Worm (Caenorhabditis elegans) whole organism, mixed stage, embryonic: ENCODE results near the gene mop-25.2.
A peak's percentile ranks its signal among the peaks of the same experiment; 100 is the strongest.

Source experiments
- M03D4.4 ChIP-seq: sonication (generic microtip); optimal IDR thresholded peaks from 2 replicates; lab custom pipeline; 2017; ENCODE audit warnings: mild to moderate bottlenecking, missing genetic modification characterization, missing compliant biosample characterization
- bed-3 ChIP-seq: fragments of 200-800 bp; sonication (Bioruptor generic); optimal IDR thresholded peaks from 3 replicates; lab custom pipeline; 2018; ENCODE audit warnings: mild to moderate bottlenecking, missing genetic modification characterization, moderate library complexity, missing compliant biosample characterization
- blmp-1 ChIP-seq: fragments of 150-350 bp; optimal IDR thresholded peaks from 2 replicates; lab custom pipeline; 2014; ENCODE audit warnings: missing biosample characterization, missing genetic modification characterization
- ceh-39 ChIP-seq: fragments of 150-350 bp; optimal IDR thresholded peaks from 2 replicates; lab custom pipeline; 2014; ENCODE audit warnings: missing biosample characterization, missing genetic modification characterization
- ceh-43 ChIP-seq: fragments of 200-800 bp; sonication (Bioruptor generic); optimal IDR thresholded peaks from 2 replicates; lab custom pipeline; 2018; ENCODE audit warnings: mild to moderate bottlenecking, missing genetic modification characterization, moderate library complexity, missing compliant biosample characterization
- ces-1 ChIP-seq: fragments of 150-350 bp; optimal IDR thresholded peaks from 2 replicates; lab custom pipeline; 2014; ENCODE audit warnings: missing biosample characterization, missing genetic modification reagents, missing genetic modification characterization
- cnd-1 ChIP-seq: fragments of 200-800 bp; sonication (Bioruptor generic); optimal IDR thresholded peaks from 2 replicates; lab custom pipeline; 2018; ENCODE audit warnings: mild to moderate bottlenecking, missing genetic modification characterization, missing compliant biosample characterization
- drap-1 ChIP-seq: fragments of 200-800 bp; sonication (Bioruptor generic); optimal IDR thresholded peaks from 3 replicates; lab custom pipeline; 2018; ENCODE audit warnings: mild to moderate bottlenecking, missing genetic modification characterization, missing compliant biosample characterization
- elt-1 ChIP-seq: sonication (generic microtip); optimal IDR thresholded peaks from 2 replicates; lab custom pipeline; 2017; ENCODE audit warnings: missing genetic modification characterization, mild to moderate bottlenecking, missing compliant biosample characterization, antibody characterized with exemption, moderate library complexity, borderline replicate concordance; ENCODE audit not compliant: insufficient read depth
- elt-3 ChIP-seq: fragments of 150-350 bp; optimal IDR thresholded peaks from 2 replicates; lab custom pipeline; 2014; ENCODE audit warnings: missing biosample characterization, missing genetic modification characterization
- flh-1 ChIP-seq: fragments of 200-800 bp; sonication (Bioruptor generic); optimal IDR thresholded peaks from 2 replicates; lab custom pipeline; 2018; ENCODE audit warnings: mild to moderate bottlenecking, missing genetic modification characterization, moderate library complexity, missing compliant biosample characterization
- hlh-1 ChIP-seq: fragments of 150-350 bp; optimal IDR thresholded peaks from 2 replicates; lab custom pipeline; 2014; ENCODE audit warnings: missing biosample characterization, missing genetic modification reagents, missing genetic modification characterization
- lin-13 ChIP-seq: fragments of 150-350 bp; optimal IDR thresholded peaks from 2 replicates; lab custom pipeline; 2014; ENCODE audit warnings: missing biosample characterization, missing genetic modification characterization
- lin-32 ChIP-seq: fragments of 200-800 bp; sonication (Bioruptor generic); optimal IDR thresholded peaks from 2 replicates; lab custom pipeline; 2018; ENCODE audit warnings: mild to moderate bottlenecking, missing genetic modification characterization, missing compliant biosample characterization
- lsy-2 ChIP-seq: fragments of 150-350 bp; optimal IDR thresholded peaks from 2 replicates; lab custom pipeline; 2014; ENCODE audit warnings: missing biosample characterization, missing genetic modification characterization
- mab-5 ChIP-seq: fragments of 150-350 bp; optimal IDR thresholded peaks from 2 replicates; lab custom pipeline; 2014; ENCODE audit warnings: missing biosample characterization, missing genetic modification characterization
- mep-1 ChIP-seq: fragments of 150-350 bp; optimal IDR thresholded peaks from 2 replicates; lab custom pipeline; 2017; ENCODE audit warnings: missing biosample characterization, missing genetic modification reagents, missing genetic modification characterization, inconsistent platforms
- mls-2 ChIP-seq: sonication (generic microtip); optimal IDR thresholded peaks from 2 replicates; lab custom pipeline; 2016; ENCODE audit warnings: mild to moderate bottlenecking, missing genetic modification characterization, moderate library complexity, missing compliant biosample characterization
- nhr-12 ChIP-seq: fragments of 150-350 bp; optimal IDR thresholded peaks from 2 replicates; lab custom pipeline; 2014; ENCODE audit warnings: missing biosample characterization, missing genetic modification characterization
- nhr-237 ChIP-seq: fragments of 150-350 bp; optimal IDR thresholded peaks from 2 replicates; lab custom pipeline; 2014; ENCODE audit warnings: missing biosample characterization, missing genetic modification characterization
- nhr-28 ChIP-seq: fragments of 150-350 bp; optimal IDR thresholded peaks from 2 replicates; lab custom pipeline; 2014; ENCODE audit warnings: missing biosample characterization, missing genetic modification characterization
- nhr-76 ChIP-seq: sonication (generic microtip); optimal IDR thresholded peaks from 2 replicates; lab custom pipeline; 2017; ENCODE audit warnings: missing biosample characterization, missing genetic modification characterization
- pha-4 ChIP-seq: fragments of 150-350 bp; optimal IDR thresholded peaks from 2 replicates; lab custom pipeline; 2018; ENCODE audit warnings: missing biosample characterization, missing genetic modification reagents, missing genetic modification characterization
- sem-2 ChIP-seq: fragments of 200-800 bp; sonication (Bioruptor generic); optimal IDR thresholded peaks from 2 replicates; lab custom pipeline; 2018; ENCODE audit warnings: mild to moderate bottlenecking, missing genetic modification characterization, missing compliant biosample characterization
- snpc-4 ChIP-seq: fragments of 150-350 bp; optimal IDR thresholded peaks from 2 replicates; lab custom pipeline; 2014; ENCODE audit warnings: missing biosample characterization, missing genetic modification characterization
- tbx-8 ChIP-seq: fragments of 200-800 bp; sonication (Bioruptor generic); optimal IDR thresholded peaks from 2 replicates; lab custom pipeline; 2018; ENCODE audit warnings: mild to moderate bottlenecking, missing genetic modification characterization, moderate library complexity, missing compliant biosample characterization
- unc-120 ChIP-seq: sonication (generic microtip); optimal IDR thresholded peaks from 2 replicates; lab custom pipeline; 2017; ENCODE audit warnings: missing genetic modification characterization, missing compliant biosample characterization; ENCODE audit not compliant: poor library complexity, severe bottlenecking
- unc-39 ChIP-seq: fragments of 150-350 bp; optimal IDR thresholded peaks from 2 replicates; lab custom pipeline; 2014; ENCODE audit warnings: missing biosample characterization, missing genetic modification characterization
- unc-62 ChIP-seq: fragments of 150-350 bp; optimal IDR thresholded peaks from 2 replicates; lab custom pipeline; 2014; ENCODE audit warnings: missing biosample characterization, missing genetic modification reagents, missing genetic modification characterization
- zip-8 ChIP-seq: fragments of 150-350 bp; optimal IDR thresholded peaks from 2 replicates; lab custom pipeline; 2014; ENCODE audit warnings: missing biosample characterization, missing genetic modification characterization
- ztf-11 ChIP-seq: fragments of 150-350 bp; optimal IDR thresholded peaks from 2 replicates; lab custom pipeline; 2014; ENCODE audit warnings: missing biosample characterization, missing genetic modification characterization

The mop-25.2 gene

ce11 chrII:9703601-9704000 lies at the start of gene mop-25.2:
Gene mop-25.2 (minus strand): TSS chrII:9703701.
- TF ChIP-seq unc-39 (tag; lab: Kevin White, UChicago) (no peak), elt-1 (no peak), nhr-237 (tag; lab: Kevin White, UChicago) (no peak), lin-13 (tag; lab: Kevin White, UChicago) (no peak), ztf-11 (no peak)

ce11 chrII:9753056-9753455 lies 49.6 kb upstream of the mop-25.2 start, which contains the start of gene Y53C12B.7:
Gene Y53C12B.7 (minus strand): TSS chrII:9753218.
- TF ChIP-seq unc-62 (GFP tag; lab: Kevin White, UChicago), result no peak
- no peak for TF ChIP-seq M03D4.4 (tag; lab: Kevin White, UChicago)
- no peak for TF ChIP-seq mep-1 (tag; lab: Kevin White, UChicago)
- TF ChIP-seq mls-2 (tag; lab: Kevin White, UChicago), result no peak
- no peak for TF ChIP-seq nhr-28 (tag; lab: Kevin White, UChicago)
- no peak for TF ChIP-seq ces-1 (GFP tag; lab: Kevin White, UChicago)
- no peak for TF ChIP-seq drap-1 (GFP tag; lab: Kevin White, UChicago)
- TF ChIP-seq cnd-1 (tag; lab: Kevin White, UChicago), result no peak
- no peak for TF ChIP-seq tbx-8 (GFP tag; lab: Kevin White, UChicago)
- no peak for TF ChIP-seq hlh-1 (tag; lab: Kevin White, UChicago)
- TF ChIP-seq zip-8 (tag; lab: Kevin White, UChicago), result no peak
- no peak for TF ChIP-seq flh-1 (GFP tag; lab: Kevin White, UChicago)
- no peak for TF ChIP-seq mab-5 (tag; lab: Kevin White, UChicago)
- no peak for TF ChIP-seq unc-120

- TF ChIP-seq nhr-12 (no peak), ceh-43 (GFP tag; lab: Kevin White, UChicago) (no peak), flh-1 (GFP tag; lab: Kevin White, UChicago) (no peak), cnd-1 (tag; lab: Kevin White, UChicago) (no peak), pha-4 (tag; lab: Kevin White, UChicago) (no peak), bed-3 (no peak), drap-1 (GFP tag; lab: Kevin White, UChicago) (no peak), lin-32 (GFP tag; lab: Kevin White, UChicago) (no peak)
Measured at ce11 chrII:9752278-9752677, 48.8 kb upstream of the mop-25.2 start.

ce11 chrII:9746069-9746468 lies 42.6 kb upstream of the mop-25.2 start, which contains the start of the genes Y53C12B.1 and nos-3:
Gene Y53C12B.1 (minus strand): TSS chrII:9746078.
Gene nos-3 (plus strand): TSS chrII:9746316.
- TF ChIP-seq unc-39 (tag; lab: Kevin White, UChicago) (no peak), ztf-11 (no peak), bed-3 (no peak), ces-1 (GFP tag; lab: Kevin White, UChicago) (peak; percentile 91), drap-1 (GFP tag; lab: Kevin White, UChicago) (no peak), lin-13 (tag; lab: Kevin White, UChicago) (peak; percentile 79), nhr-76 (tag; lab: Kevin White, UChicago) (no peak), pha-4 (tag; lab: Kevin White, UChicago) (peak; percentile 68), snpc-4 (tag; lab: Kevin White, UChicago) (no peak), nhr-12 (no peak), elt-3 (no peak), unc-120 (peak; percentile 98), M03D4.4 (tag; lab: Kevin White, UChicago) (no peak), zip-8 (tag; lab: Kevin White, UChicago) (no peak), blmp-1 (tag; lab: Kevin White, UChicago) (no peak), nhr-237 (tag; lab: Kevin White, UChicago) (peak; percentile 39), lin-32 (GFP tag; lab: Kevin White, UChicago) (no peak), ceh-39 (tag; lab: Kevin White, UChicago) (peak; percentile 81), hlh-1 (tag; lab: Kevin White, UChicago) (peak; percentile 25), lsy-2 (tag; lab: Kevin White, UChicago) (peak; percentile 98), mab-5 (tag; lab: Kevin White, UChicago) (no peak), ceh-43 (GFP tag; lab: Kevin White, UChicago) (no peak), tbx-8 (GFP tag; lab: Kevin White, UChicago) (no peak), sem-2 (GFP tag; lab: Kevin White, UChicago) (no peak), unc-62 (GFP tag; lab: Kevin White, UChicago) (no peak), nhr-28 (tag; lab: Kevin White, UChicago) (no peak), mep-1 (tag; lab: Kevin White, UChicago) (peak; percentile 66), cnd-1 (tag; lab: Kevin White, UChicago) (no peak)
